Worm (Caenorhabditis elegans) whole organism, L1 larva: Measurements from ENCODE around the gene nlp-24.

Source experiments
- egl-27 ChIP-seq, 2 experiments: fragments of 150-350 bp in 1 of 2; sonication (generic microtip); optimal IDR thresholded peaks; 3 replicates each; lab custom pipeline; 2017 to 2018; ENCODE audit warnings: missing biosample characterization in 2 of 2, missing genetic modification characterization in 2 of 2, missing genetic modification reagents in 2 of 2
- hlh-4 ChIP-seq: sonication (generic microtip); optimal IDR thresholded peaks from 2 replicates; lab custom pipeline; 2016; ENCODE audit warnings: mild to moderate bottlenecking, missing genetic modification characterization, missing compliant biosample characterization
- jun-1 ChIP-seq: fragments of 150-350 bp; optimal IDR thresholded peaks from 2 replicates; lab custom pipeline; 2014; ENCODE audit warnings: missing biosample characterization, missing genetic modification reagents, missing genetic modification characterization
- lin-15B ChIP-seq: fragments of 150-350 bp; sonication (generic microtip); optimal IDR thresholded peaks from 3 replicates; lab custom pipeline; 2014; ENCODE audit warnings: missing biosample characterization, missing genetic modification characterization
- nhr-12 ChIP-seq: sonication (generic microtip); optimal IDR thresholded peaks from 2 replicates; lab custom pipeline; 2017; ENCODE audit warnings: missing biosample characterization, missing genetic modification characterization
- nhr-28 ChIP-seq: fragments of 150-350 bp; optimal IDR thresholded peaks from 2 replicates; lab custom pipeline; 2014; ENCODE audit warnings: missing biosample characterization, missing genetic modification characterization

- TF ChIP-seq egl-27 (tag; optimal IDR thresholded peaks at IDR 0.05; lab: Kevin White, UChicago) (no peak), jun-1 (tag; lab: Kevin White, UChicago) (no peak), nhr-12 (tag; lab: Kevin White, UChicago) (no peak), lin-15B (tag; lab: Kevin White, UChicago) (no peak), nhr-28 (tag; lab: Kevin White, UChicago) (no peak), hlh-4 (no peak)
These were observed 17.4 kb upstream of the nlp-24 start, which contains the start of gene srx-84 for ce11 chrV:11598807-11599206.
